Worm (Caenorhabditis elegans) whole organism, early embryonic: ENCODE measurements around the gene ZK418.2.

Source experiments
- B0310.2 ChIP-seq: sonication (generic microtip); optimal IDR thresholded peaks from 2 replicates; lab custom pipeline; 2016; ENCODE audit warnings: mild to moderate bottlenecking, missing genetic modification characterization, missing compliant biosample characterization
- ama-1 ChIP-seq: fragments of 150-350 bp; optimal IDR thresholded peaks from 2 replicates; lab custom pipeline; 2014
- ceh-36 ChIP-seq: sonication (generic microtip); optimal IDR thresholded peaks from 2 replicates; lab custom pipeline; 2016; ENCODE audit warnings: missing genetic modification characterization, inconsistent platforms, missing compliant biosample characterization
- ets-7 ChIP-seq: sonication (generic microtip); optimal IDR thresholded peaks from 2 replicates; lab custom pipeline; 2016; ENCODE audit warnings: missing genotype, missing genetic modification characterization, missing compliant biosample characterization
- flt-1 ChIP-seq: fragments of 200-800 bp; sonication (Bioruptor generic); IDR thresholded peaks from 2 replicates; pipeline ENCODE4 v1.3.6; 2022; ENCODE audit warnings: missing genetic modification characterization, missing compliant biosample characterization
- hmbx-1 ChIP-seq: sonication (generic microtip); optimal IDR thresholded peaks from 2 replicates; lab custom pipeline; 2016; ENCODE audit warnings: mild to moderate bottlenecking, missing genetic modification characterization, missing compliant biosample characterization
- scrt-1 ChIP-seq: fragments of 200-800 bp; sonication (Bioruptor generic); IDR thresholded peaks from 2 replicates; pipeline ENCODE4 v1.3.6; 2022; ENCODE audit warnings: missing genetic modification characterization, missing compliant biosample characterization
- tbx-11 ChIP-seq: fragments of 200-800 bp; sonication (Bioruptor generic); IDR thresholded peaks from 2 replicates; pipeline ENCODE4 v1.3.6; 2022; ENCODE audit warnings: missing genetic modification characterization, missing compliant biosample characterization
- tbx-37 ChIP-seq: fragments of 200-800 bp; sonication (Bioruptor generic); conservative IDR thresholded peaks from 2 replicates; pipeline ENCODE4 v1.3.6; 2022; ENCODE audit warnings: missing genetic modification reagents, missing genetic modification characterization, missing compliant biosample characterization
- tra-4 ChIP-seq: sonication (generic microtip); optimal IDR thresholded peaks from 2 replicates; lab custom pipeline; 2017; ENCODE audit warnings: missing genetic modification characterization, missing compliant biosample characterization

- TF ChIP-seq ama-1 (no peak), tbx-37 (GFP tag; lab: Robert Waterston, UW) (no peak), tbx-11 (GFP tag; lab: Robert Waterston, UW) (no peak), flt-1 (GFP tag; lab: Robert Waterston, UW) (no peak), ceh-36 (tag; lab: Kevin White, UChicago) (no peak), B0310.2 (tag; lab: Kevin White, UChicago) (no peak), hmbx-1 (tag; lab: Kevin White, UChicago) (no peak), tra-4 (tag; lab: Kevin White, UChicago) (no peak), scrt-1 (no peak), ets-7 (tag; lab: Kevin White, UChicago) (no peak)
Measured at ce11 chrIII:7111793-7112192, 20.7 kb downstream of the ZK418.2 start, which contains the start of gene B0280.7.
